Worm (Caenorhabditis elegans): Measurements from ENCODE around the gene cht-4.

cht-4 gene

DNA sequence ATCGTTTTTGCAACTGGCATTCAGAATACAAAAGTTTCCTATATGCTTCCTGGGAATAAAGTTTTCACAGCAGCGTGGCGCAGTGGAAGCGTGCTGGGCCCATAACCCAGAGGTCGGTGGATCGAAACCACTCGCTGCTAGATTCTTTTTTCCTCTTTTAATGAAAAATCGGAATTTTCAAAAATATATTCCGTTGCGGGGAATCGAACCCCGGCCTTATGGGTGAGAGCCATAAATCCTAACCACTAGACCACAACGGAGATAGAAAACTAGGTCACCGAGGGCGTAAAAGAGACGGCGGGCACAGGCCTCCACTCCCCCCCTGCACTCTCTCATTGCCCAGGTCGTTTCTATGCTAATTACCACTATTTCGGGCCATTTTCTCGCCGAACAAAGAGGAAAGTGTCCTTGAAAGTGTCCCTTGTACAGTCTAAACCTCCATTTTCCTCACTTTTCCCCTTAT, 52.7 kb downstream of the cht-4 start, which contains the start of gene Y22D7AL.6 (continued):
- TF ChIP-seq ama-1 (optimal IDR thresholded peaks at IDR 0.05): no peak
- TF ChIP-seq ama-1 (GFP tag; optimal IDR thresholded peaks at IDR 0.05): peak in 1 of 2 experiments; percentile 75
- TF ChIP-seq F37B4.10 (GFP tag; IDR thresholded peaks at IDR 0.05): no peak
- no peak for TF ChIP-seq cebp-1 (GFP tag; IDR thresholded peaks at IDR 0.05)
- peak; percentile 60 for TF ChIP-seq cebp-1 (tag; optimal IDR thresholded peaks at IDR 0.05)
- peak; percentile 82 for TF ChIP-seq ztf-25 (GFP tag; IDR thresholded peaks at IDR 0.05)
- no peak for TF ChIP-seq ztf-22 (GFP tag; optimal IDR thresholded peaks at IDR 0.05)
- peak; percentile 74 for TF ChIP-seq mxl-1 (tag; optimal IDR thresholded peaks at IDR 0.05)
- peak; percentile 64 for TF ChIP-seq mes-4 (tag; optimal IDR thresholded peaks at IDR 0.05)
- peak; percentile 49 for TF ChIP-seq snpc-1.3 (tag; optimal IDR thresholded peaks at IDR 0.05; ENCODE audit: insufficient read depth)
- TF ChIP-seq F57A8.1 (GFP tag; optimal IDR thresholded peaks at IDR 0.05): peak; percentile 66
- peak; percentile 45 for TF ChIP-seq sptf-2 (GFP tag; optimal IDR thresholded peaks at IDR 0.05)
- TF ChIP-seq egl-44 (GFP tag; IDR thresholded peaks at IDR 0.05): no peak
- peak; percentile 69; the same call in 1 of the 2 replicates for TF ChIP-seq Y56A3A.18 (GFP tag; IDR thresholded peaks at IDR 0.05)
- 0 out of 2 replicates have a peak, but pooled peaks have one; percentile 67 for TF ChIP-seq madf-3 (GFP tag; IDR thresholded peaks at IDR 0.05)
- peak; percentile 26 for TF ChIP-seq gei-17 (GFP tag; optimal IDR thresholded peaks at IDR 0.05)
- TF ChIP-seq F22D6.2 (tag; optimal IDR thresholded peaks at IDR 0.05): peak; percentile 16
- no peak; the same call in 1 of the 2 replicates for TF ChIP-seq lir-1 (GFP tag; conservative IDR thresholded peaks at IDR 0.05)
- no peak for TF ChIP-seq sea-2 (GFP tag; IDR thresholded peaks at IDR 0.05)
- peak; percentile 57; the same call in 1 of the 2 replicates for TF ChIP-seq K11D2.4 (GFP tag; IDR thresholded peaks at IDR 0.05)
- no peak for TF ChIP-seq dpff-1 (tag; optimal IDR thresholded peaks at IDR 0.05)
- no peak for TF ChIP-seq bed-1 (GFP tag; IDR thresholded peaks at IDR 0.05)
- TF ChIP-seq attf-5 (GFP tag; optimal IDR thresholded peaks at IDR 0.05): peak; percentile 35
- no peak; the same call in 1 of the 2 replicates for TF ChIP-seq egl-18 (GFP tag; IDR thresholded peaks at IDR 0.05)
- TF ChIP-seq ztf-28 (GFP tag; IDR thresholded peaks at IDR 0.05): peak; percentile 45; the same call in 1 of the 2 replicates
- TF ChIP-seq aptf-2 (GFP tag; conservative IDR thresholded peaks at IDR 0.05): 0 out of 2 replicates have a peak, but pooled peaks have one; percentile 4
- TF ChIP-seq B0336.3 (GFP tag; IDR thresholded peaks at IDR 0.05): peak; percentile 71
- TF ChIP-seq nfya-1 (tag; optimal IDR thresholded peaks at IDR 0.05; ENCODE audit: borderline replicate concordance, insufficient read depth): no peak
- no peak for TF ChIP-seq madf-8 (GFP tag; conservative IDR thresholded peaks at IDR 0.05)
- 0 out of 2 replicates have a peak, but pooled peaks have one; percentile 48 for TF ChIP-seq nhr-120 (GFP tag; IDR thresholded peaks at IDR 0.05)
- TF ChIP-seq unc-62 (GFP tag; optimal IDR thresholded peaks at IDR 0.05): no peak
- no peak for TF ChIP-seq akir-1 (GFP tag; optimal IDR thresholded peaks at IDR 0.05)
- TF ChIP-seq atf-7 (tag; optimal IDR thresholded peaks at IDR 0.05): peak; percentile 62
- peak; percentile 98 for TF ChIP-seq B0261.1 (tag; optimal IDR thresholded peaks at IDR 0.05)
- TF ChIP-seq die-1 (tag; optimal IDR thresholded peaks at IDR 0.05): peak; percentile 91
- peak; percentile 89 for TF ChIP-seq pbrm-1 (GFP tag; IDR thresholded peaks at IDR 0.05)
- TF ChIP-seq zfh-2 (GFP tag; conservative IDR thresholded peaks at IDR 0.05): peak; percentile 67; the same call in 1 of the 2 replicates
- peak; percentile 45 for TF ChIP-seq nhr-179 (tag; optimal IDR thresholded peaks at IDR 0.05)
- TF ChIP-seq nhr-27 (tag; optimal IDR thresholded peaks at IDR 0.05): peak; percentile 48
- TF ChIP-seq T26A5.8 (tag; optimal IDR thresholded peaks at IDR 0.05): peak; percentile 48
- TF ChIP-seq athp-1 (tag; optimal IDR thresholded peaks at IDR 0.05): peak; percentile 71
- peak; percentile 68 for TF ChIP-seq ekl-4 (GFP tag; IDR thresholded peaks at IDR 0.05)
- TF ChIP-seq Y95B8A.8 (GFP tag; IDR thresholded peaks at IDR 0.05): 0 out of 2 replicates have a peak, but pooled peaks have one; percentile 54
- no peak for TF ChIP-seq ZK185.1 (tag; optimal IDR thresholded peaks at IDR 0.05; ENCODE audit: poor library complexity, severe bottlenecking)
- TF ChIP-seq Y53F4B.3 (GFP tag; IDR thresholded peaks at IDR 0.05): peak; percentile 47; the same call in 1 of the 2 replicates
- TF ChIP-seq F49E8.2 (tag; optimal IDR thresholded peaks at IDR 0.05; ENCODE audit: insufficient read depth): peak; percentile 61
- peak; percentile 45 for TF ChIP-seq B0019.2 (GFP tag; conservative IDR thresholded peaks at IDR 0.05)
- TF ChIP-seq ceh-58 (GFP tag; IDR thresholded peaks at IDR 0.05): no peak
- TF ChIP-seq let-526 (GFP tag; IDR thresholded peaks at IDR 0.05): no peak
